Worm (Caenorhabditis elegans) whole organism, midembryonic: Measurements from ENCODE around the gene dhs-17.

ENCODE experiments used
- T22C8.4 ChIP-seq: fragments of 200-800 bp; sonication (Bioruptor generic); IDR thresholded peaks from 2 replicates; pipeline ENCODE4 v1.3.6; 2022; ENCODE audit warnings: missing genetic modification characterization, missing compliant biosample characterization
- cog-1 ChIP-seq: sonication (generic microtip); optimal IDR thresholded peaks from 2 replicates; lab custom pipeline; 2016; ENCODE audit warnings: missing genetic modification characterization, missing compliant biosample characterization
- flt-1 ChIP-seq: fragments of 200-800 bp; sonication (Bioruptor generic); IDR thresholded peaks from 2 replicates; pipeline ENCODE4 v1.3.6; 2022; ENCODE audit warnings: missing genetic modification characterization, missing compliant biosample characterization
- klf-2 ChIP-seq: fragments of 200-800 bp; sonication (Bioruptor generic); conservative IDR thresholded peaks from 2 replicates; pipeline ENCODE4 v1.3.6; 2022; ENCODE audit warnings: missing genetic modification reagents, missing genetic modification characterization, missing compliant biosample characterization
- med-1 ChIP-seq: sonication (generic microtip); optimal IDR thresholded peaks from 2 replicates; lab custom pipeline; 2017; ENCODE audit warnings: missing genetic modification characterization, mild to moderate bottlenecking, missing compliant biosample characterization, antibody characterized with exemption, missing genetic modification reagents; ENCODE audit not compliant: insufficient read depth
- ref-1 ChIP-seq: fragments of 200-800 bp; sonication (Bioruptor generic); conservative IDR thresholded peaks from 2 replicates; pipeline ENCODE4 v1.3.6; 2022; ENCODE audit warnings: missing genetic modification reagents, missing genetic modification characterization, missing compliant biosample characterization
- tab-1 ChIP-seq: fragments of 200-800 bp; sonication (Bioruptor generic); IDR thresholded peaks from 2 replicates; pipeline ENCODE4 v1.3.6; 2022; ENCODE audit warnings: missing genetic modification characterization, missing compliant biosample characterization
- ztf-23 ChIP-seq: fragments of 200-800 bp; sonication (Bioruptor generic); IDR thresholded peaks from 2 replicates; pipeline ENCODE4 v1.3.6; 2022; ENCODE audit warnings: missing genetic modification reagents, missing genetic modification characterization, missing compliant biosample characterization

ce11 chrV:5995598-5995997 is 39.0 kb downstream of the dhs-17 start:
- TF ChIP-seq flt-1 (GFP tag; lab: Robert Waterston, UW) (no peak), ref-1 (GFP tag; lab: Robert Waterston, UW) (no peak), ztf-23 (GFP tag; lab: Robert Waterston, UW) (no peak), med-1 (GFP tag; lab: Kevin White, UChicago) (no peak), klf-2 (GFP tag; lab: Robert Waterston, UW) (no peak), T22C8.4 (GFP tag; lab: Robert Waterston, UW) (no peak), cog-1 (no peak), tab-1 (GFP tag; lab: Robert Waterston, UW) (no peak)
